Worm (Caenorhabditis elegans): ENCODE data around the gene test-1.

ce11 chrIV:2177545-2177944 lies 40.8 kb downstream of the test-1 start, which contains the start of gene hrpu-2:
- no peak for TF ChIP-seq nhr-28 (tag; optimal IDR thresholded peaks at IDR 0.05)
- TF ChIP-seq mep-1 (tag; optimal IDR thresholded peaks at IDR 0.05) = peak; percentile 80
- TF ChIP-seq elt-3 (tag; optimal IDR thresholded peaks at IDR 0.05) = no peak
- no peak for TF ChIP-seq snpc-4 (tag; optimal IDR thresholded peaks at IDR 0.05)
- TF ChIP-seq unc-62 (GFP tag; optimal IDR thresholded peaks at IDR 0.05) = no peak
- TF ChIP-seq nhr-12 (tag; optimal IDR thresholded peaks at IDR 0.05) = no peak
- no peak for TF ChIP-seq mab-5 (tag; optimal IDR thresholded peaks at IDR 0.05)
- TF ChIP-seq tbx-8 (GFP tag; optimal IDR thresholded peaks at IDR 0.05) = no peak
- no peak for TF ChIP-seq M03D4.4 (tag; optimal IDR thresholded peaks at IDR 0.05)
- peak; percentile 77 for TF ChIP-seq ces-1 (GFP tag; optimal IDR thresholded peaks at IDR 0.05)
- TF ChIP-seq lsy-2 (tag; optimal IDR thresholded peaks at IDR 0.05) = peak; percentile 73

Measured in whole organism, mixed stage, embryonic.